Worm (Caenorhabditis elegans): ENCODE measurements around the gene tbx-36.

The tbx-36 gene

ce11 chrIV:11925346-11926075, 24.9 kb upstream of the tbx-36 start, which contains the start of the genes srlf-33 and srlf-32:
TSS of gene srlf-33 (minus strand) at chrIV:11925446.
TSS of gene srlf-32 (plus strand) at chrIV:11926025.
- TF ChIP-seq php-3 (GFP tag; IDR thresholded peaks at IDR 0.05) (no peak), pqm-1 (tag; optimal IDR thresholded peaks at IDR 0.05) (no peak), aha-1 (tag) (peak; percentile 63), unc-39 (tag; optimal IDR thresholded peaks at IDR 0.05) (no peak), nhr-237 (tag; optimal IDR thresholded peaks at IDR 0.05) (no peak), dmd-8 (GFP tag; IDR thresholded peaks at IDR 0.05) (no peak), saeg-2 (GFP tag; IDR thresholded peaks at IDR 0.05) (no peak)

- no peak for TF ChIP-seq Y5F2A.4 (GFP tag; optimal IDR thresholded peaks at IDR 0.05)
- no peak for TF ChIP-seq lir-3 (tag; optimal IDR thresholded peaks at IDR 0.05)
- no peak for TF ChIP-seq cey-2 (tag; optimal IDR thresholded peaks at IDR 0.05; ENCODE audit: borderline replicate concordance, insufficient read depth)
- TF ChIP-seq lin-13 (GFP tag; optimal IDR thresholded peaks at IDR 0.05) = no peak
- TF ChIP-seq nhr-41 (GFP tag; IDR thresholded peaks at IDR 0.05) = 0 out of 2 replicates have a peak, but pooled peaks have one; percentile 38
- no peak for TF ChIP-seq lin-29 (GFP tag; IDR thresholded peaks at IDR 0.05)
- TF ChIP-seq nhr-6 (tag; optimal IDR thresholded peaks at IDR 0.05) = no peak
- no peak for TF ChIP-seq lin-15B (tag; optimal IDR thresholded peaks at IDR 0.05)
- TF ChIP-seq aha-1 (tag) = peak; percentile 96
- peak; percentile 91 for TF ChIP-seq snpc-1.2 (GFP tag; IDR thresholded peaks at IDR 0.05)
- TF ChIP-seq mxl-2 (GFP tag; conservative IDR thresholded peaks at IDR 0.05) = no peak
- TF ChIP-seq fkh-10 (GFP tag; optimal IDR thresholded peaks at IDR 0.05) = no peak
- peak; percentile 53 for TF ChIP-seq mxl-3 (GFP tag; optimal IDR thresholded peaks at IDR 0.05)
- no peak for TF ChIP-seq ceh-82 (tag; optimal IDR thresholded peaks at IDR 0.05)
- no peak for TF ChIP-seq Y105C5A.15 (GFP tag; IDR thresholded peaks at IDR 0.05)
- TF ChIP-seq ZK337.2 (GFP tag; IDR thresholded peaks at IDR 0.05) = peak; percentile 47; the same call in 1 of the 2 replicates
- TF ChIP-seq Y75B8A.6 (GFP tag; IDR thresholded peaks at IDR 0.05) = no peak
- TF ChIP-seq attf-4 (tag; optimal IDR thresholded peaks at IDR 0.05) = no peak
- no peak for TF ChIP-seq snpc-4 (tag; optimal IDR thresholded peaks at IDR 0.05)
- no peak for TF ChIP-seq daf-19 (GFP tag; conservative IDR thresholded peaks at IDR 0.05)
- TF ChIP-seq dmd-6 (GFP tag; IDR thresholded peaks at IDR 0.05) = peak; percentile 74
- no peak for TF ChIP-seq zfp-3 (GFP tag; conservative IDR thresholded peaks at IDR 0.05)
- TF ChIP-seq fos-1 (tag; optimal IDR thresholded peaks at IDR 0.05) = no peak
- TF ChIP-seq ceh-32 (tag; optimal IDR thresholded peaks at IDR 0.05; ENCODE audit: poor library complexity) = no peak
- TF ChIP-seq daf-16 (GFP tag; optimal IDR thresholded peaks at IDR 0.05) = peak in 1 of 2 experiments; percentile 29
- TF ChIP-seq daf-16 (tag; optimal IDR thresholded peaks at IDR 0.05) = peak; percentile 22
- TF ChIP-seq nhr-237 (tag; optimal IDR thresholded peaks at IDR 0.05) = no peak
- TF ChIP-seq tag-97 (GFP tag; IDR thresholded peaks at IDR 0.05) = no peak
- no peak for TF ChIP-seq ceh-28 (tag; optimal IDR thresholded peaks at IDR 0.05)
- TF ChIP-seq nhr-42 (GFP tag; IDR thresholded peaks at IDR 0.05) = peak; percentile 70; the same call in 1 of the 2 replicates
- TF ChIP-seq nhr-76 (tag; optimal IDR thresholded peaks at IDR 0.05) = no peak
- TF ChIP-seq zfp-2 (tag; optimal IDR thresholded peaks at IDR 0.05) = no peak
- TF ChIP-seq sdz-12 (GFP tag; optimal IDR thresholded peaks at IDR 0.05) = no peak
- no peak for TF ChIP-seq hif-1 (tag; optimal IDR thresholded peaks at IDR 0.05)
- TF ChIP-seq mep-1 (tag; optimal IDR thresholded peaks at IDR 0.05) = no peak
- no peak for TF ChIP-seq aly-2 (tag; optimal IDR thresholded peaks at IDR 0.05)
- no peak for TF ChIP-seq ama-1 (optimal IDR thresholded peaks at IDR 0.05)
- TF ChIP-seq ceh-44 (GFP tag; IDR thresholded peaks at IDR 0.05) = peak; percentile 69; the same call in 1 of the 2 replicates
- TF ChIP-seq unc-130 (GFP tag; optimal IDR thresholded peaks at IDR 0.05) = no peak
- no peak for TF ChIP-seq F44E2.7 (GFP tag; IDR thresholded peaks at IDR 0.05)
- peak; percentile 87 for TF ChIP-seq egl-43 (GFP tag; IDR thresholded peaks at IDR 0.05)
- TF ChIP-seq dpl-1 (GFP tag; optimal IDR thresholded peaks at IDR 0.05) = no peak
- peak; percentile 21 for TF ChIP-seq nhr-102 (tag; optimal IDR thresholded peaks at IDR 0.05)
- TF ChIP-seq egl-27 (tag; optimal IDR thresholded peaks at IDR 0.05) = no peak
Observed at ce11 chrIV:11928388-11928787, 22.0 kb upstream of the tbx-36 start.

Measured in whole organism, L4 larva.